Worm (Caenorhabditis elegans) whole organism, L3 larva: ENCODE measurements around the gene DH11.5.

Source experiments
- egl-27 ChIP-seq: sonication (generic microtip); optimal IDR thresholded peaks from 4 replicates; lab custom pipeline; 2017; ENCODE audit warnings: missing biosample characterization, missing genetic modification reagents, missing genetic modification characterization
- elt-2 ChIP-seq: sonication (generic microtip); optimal IDR thresholded peaks from 2 replicates; lab custom pipeline; 2016; ENCODE audit warnings: missing genetic modification reagents, mild to moderate bottlenecking, missing genetic modification characterization, missing compliant biosample characterization
- elt-3 ChIP-seq, 3 experiments: fragments of 150-350 bp in 1 of 3; sonication (generic microtip) in 2 of 3; optimal IDR thresholded peaks; 2 replicates in 2 of 3; 4 replicates in 1 of 3; lab custom pipeline; 2014 to 2017; ENCODE audit warnings: missing biosample characterization in 3 of 3, missing genetic modification characterization in 3 of 3
- fos-1 ChIP-seq: fragments of 150-350 bp; optimal IDR thresholded peaks from 2 replicates; lab custom pipeline; 2014; ENCODE audit warnings: missing biosample characterization, missing genetic modification characterization
- hmg-11 ChIP-seq: sonication (generic microtip); optimal IDR thresholded peaks from 2 replicates; lab custom pipeline; 2016; ENCODE audit warnings: missing genetic modification characterization, missing compliant biosample characterization
- nhr-11 ChIP-seq: fragments of 150-350 bp; optimal IDR thresholded peaks from 2 replicates; lab custom pipeline; 2014; ENCODE audit warnings: missing biosample characterization, missing genetic modification characterization
- nhr-12 ChIP-seq: fragments of 150-350 bp; optimal IDR thresholded peaks from 2 replicates; lab custom pipeline; 2014; ENCODE audit warnings: missing biosample characterization, missing genetic modification characterization
- nhr-28 ChIP-seq: fragments of 150-350 bp; optimal IDR thresholded peaks from 2 replicates; lab custom pipeline; 2014; ENCODE audit warnings: missing biosample characterization, missing genetic modification characterization
- nhr-77 ChIP-seq: fragments of 150-350 bp; optimal IDR thresholded peaks from 2 replicates; lab custom pipeline; 2014; ENCODE audit warnings: missing biosample characterization, missing genetic modification characterization
- snpc-4 ChIP-seq: fragments of 150-350 bp; optimal IDR thresholded peaks from 2 replicates; lab custom pipeline; 2014; ENCODE audit warnings: missing biosample characterization, missing genetic modification characterization
- ztf-4 ChIP-seq: fragments of 150-350 bp; optimal IDR thresholded peaks from 2 replicates; lab custom pipeline; 2014; ENCODE audit warnings: missing biosample characterization, missing genetic modification characterization

DNA sequence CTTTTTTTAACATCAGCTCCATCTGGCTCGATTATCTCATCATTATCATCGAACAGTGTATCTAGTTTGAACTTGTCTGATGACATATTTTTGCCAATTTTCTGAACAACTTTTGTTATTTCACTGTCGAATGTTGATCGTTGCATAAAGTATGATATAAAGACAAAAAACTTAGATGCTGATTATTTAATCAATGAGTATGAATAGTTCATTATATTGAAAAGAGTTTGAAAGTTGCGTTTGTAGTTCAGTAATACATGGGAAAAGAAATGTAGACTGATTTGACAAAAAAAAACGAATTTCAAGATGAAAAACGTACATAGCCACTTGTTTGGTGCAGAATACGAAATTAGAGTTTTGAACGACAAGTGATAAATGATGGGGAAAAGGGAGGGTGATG lies 46.1 kb downstream of the DH11.5 start, which contains the start of gene hda-2:
- no peak for TF ChIP-seq fos-1
- TF ChIP-seq nhr-77 (tag; lab: Kevin White, UChicago) = no peak
- no peak for TF ChIP-seq elt-3 (tag; optimal IDR thresholded peaks at IDR 0.05; lab: Kevin White, UChicago)
- no peak for TF ChIP-seq ztf-4 (tag; lab: Kevin White, UChicago)
- TF ChIP-seq hmg-11 (tag; lab: Kevin White, UChicago) = no peak
- TF ChIP-seq snpc-4 (tag; lab: Kevin White, UChicago) = no peak
- no peak for TF ChIP-seq nhr-28 (tag; lab: Kevin White, UChicago)
- no peak for TF ChIP-seq egl-27
- no peak for TF ChIP-seq nhr-12
- TF ChIP-seq nhr-11 = no peak
- no peak for TF ChIP-seq elt-2 (tag; lab: Kevin White, UChicago)
